Fruit fly (Drosophila melanogaster): Measurements from ENCODE around the gene CG3603.

DNA sequence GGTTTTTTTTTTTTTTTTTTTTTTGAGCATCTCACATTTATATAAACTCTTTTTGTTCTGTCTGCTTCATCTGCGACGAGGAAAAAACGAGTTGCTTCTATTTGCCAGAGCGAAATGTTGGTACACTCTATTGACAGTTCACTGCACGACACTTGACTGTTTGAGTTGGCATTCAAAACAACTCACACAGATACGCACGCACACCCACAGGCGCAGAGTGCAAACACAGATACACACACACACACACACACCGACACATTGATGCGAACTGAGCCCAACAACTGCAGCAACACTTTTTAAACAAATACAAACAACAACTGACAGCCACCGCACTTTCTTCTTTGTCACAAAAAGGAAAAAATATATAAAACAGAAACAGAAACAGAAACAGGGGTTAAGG, 41.5 kb downstream of the CG3603 start:
- TF ChIP-seq usp (GFP tag; optimal IDR thresholded peaks at IDR 0.05): no peak
- no peak for TF ChIP-seq psq (optimal IDR thresholded peaks at IDR 0.05)
- no peak for TF ChIP-seq EcR (GFP tag; optimal IDR thresholded peaks at IDR 0.05)
